Worm (Caenorhabditis elegans) whole organism, L1 larva: Measurements from ENCODE around the gene del-5.

Experiments used
- C34B4.2 ChIP-seq: sonication (generic microtip); optimal IDR thresholded peaks from 2 replicates; lab custom pipeline; 2017; ENCODE audit warnings: mild to moderate bottlenecking, missing genetic modification characterization, missing compliant biosample characterization
- aly-2 ChIP-seq: fragments of 150-350 bp; optimal IDR thresholded peaks from 2 replicates; lab custom pipeline; 2014; ENCODE audit warnings: missing biosample characterization, missing genetic modification characterization
- blmp-1 ChIP-seq: fragments of 150-350 bp; optimal IDR thresholded peaks from 2 replicates; lab custom pipeline; 2014; ENCODE audit warnings: missing biosample characterization, missing genetic modification characterization
- ceh-63 ChIP-seq: fragments of 200-800 bp; sonication (Bioruptor generic); optimal IDR thresholded peaks from 2 replicates; lab custom pipeline; 2018; ENCODE audit warnings: mild to moderate bottlenecking, missing genetic modification characterization, missing compliant biosample characterization
- ceh-8 ChIP-seq: fragments of 200-800 bp; sonication (Bioruptor generic); optimal IDR thresholded peaks from 2 replicates; lab custom pipeline; 2018; ENCODE audit warnings: mild to moderate bottlenecking, missing genetic modification characterization, moderate library complexity, missing compliant biosample characterization
- ceh-82 ChIP-seq, 3 experiments: fragments of 150-350 bp in 1 of 3; sonication (generic microtip) in 2 of 3; optimal IDR thresholded peaks; 2 replicates each; lab custom pipeline; 2014 to 2017; ENCODE audit warnings: missing biosample characterization in 3 of 3, missing genetic modification characterization in 3 of 3
- ceh-88 ChIP-seq: fragments of 200-800 bp; sonication (Bioruptor generic); IDR thresholded peaks from 2 replicates; pipeline ENCODE4 v1.3.6; 2022; ENCODE audit warnings: missing genetic modification characterization, missing compliant biosample characterization
- ces-1 ChIP-seq: fragments of 150-350 bp; optimal IDR thresholded peaks from 2 replicates; lab custom pipeline; 2014; ENCODE audit warnings: missing biosample characterization, missing genetic modification reagents, missing genetic modification characterization
- dsc-1 ChIP-seq: sonication (generic microtip); optimal IDR thresholded peaks from 2 replicates; lab custom pipeline; 2016; ENCODE audit warnings: mild to moderate bottlenecking, missing genetic modification characterization, missing compliant biosample characterization
- efl-1 ChIP-seq, 4 experiments: fragments of 150-350 bp; optimal IDR thresholded peaks in 3 of 4; peaks in 1 of 4; 1 replicate in 1 of 4; 2 replicates in 3 of 4; lab custom pipeline; 2014; ENCODE audit warnings: missing biosample characterization in 2 of 4, missing genetic modification characterization in 2 of 4, missing genetic modification reagents in 2 of 4
- efl-3 ChIP-seq: fragments of 200-800 bp; sonication (Bioruptor generic); optimal IDR thresholded peaks from 2 replicates; lab custom pipeline; 2018; ENCODE audit warnings: mild to moderate bottlenecking, missing genetic modification characterization, missing compliant biosample characterization
- egl-27 ChIP-seq, 2 experiments: fragments of 150-350 bp in 1 of 2; sonication (generic microtip); optimal IDR thresholded peaks; 3 replicates each; lab custom pipeline; 2017 to 2018; ENCODE audit warnings: missing biosample characterization in 2 of 2, missing genetic modification characterization in 2 of 2, missing genetic modification reagents in 2 of 2
- elt-3 ChIP-seq, 6 experiments: fragments of 150-350 bp in 1 of 6; sonication (generic microtip); optimal IDR thresholded peaks; 2 replicates each; lab custom pipeline; 2017 to 2018; ENCODE audit warnings: missing biosample characterization in 6 of 6, missing genetic modification characterization in 6 of 6, inconsistent platforms in 1 of 6
- ets-5 ChIP-seq: fragments of 200-800 bp; sonication (Bioruptor generic); IDR thresholded peaks from 2 replicates; pipeline ENCODE4 v1.3.6; 2022; ENCODE audit warnings: missing genetic modification characterization, missing compliant biosample characterization
- fkh-10 ChIP-seq: sonication (generic microtip); optimal IDR thresholded peaks from 2 replicates; lab custom pipeline; 2017; ENCODE audit warnings: missing biosample characterization, missing genetic modification reagents, missing genetic modification characterization
- fkh-8 ChIP-seq: sonication (generic microtip); optimal IDR thresholded peaks from 2 replicates; lab custom pipeline; 2016; ENCODE audit warnings: mild to moderate bottlenecking, missing genetic modification characterization, missing compliant biosample characterization
- hlh-4 ChIP-seq: sonication (generic microtip); optimal IDR thresholded peaks from 2 replicates; lab custom pipeline; 2016; ENCODE audit warnings: mild to moderate bottlenecking, missing genetic modification characterization, missing compliant biosample characterization
- lin-13 ChIP-seq: fragments of 150-350 bp; optimal IDR thresholded peaks from 2 replicates; lab custom pipeline; 2014; ENCODE audit warnings: missing biosample characterization, missing genetic modification reagents, missing genetic modification characterization
- lin-14 ChIP-seq: fragments of 200-800 bp; sonication (Bioruptor generic); optimal IDR thresholded peaks from 2 replicates; lab custom pipeline; 2018; ENCODE audit warnings: mild to moderate bottlenecking, missing genetic modification characterization, moderate library complexity, missing compliant biosample characterization
- lin-15B ChIP-seq: fragments of 150-350 bp; sonication (generic microtip); optimal IDR thresholded peaks from 3 replicates; lab custom pipeline; 2014; ENCODE audit warnings: missing biosample characterization, missing genetic modification characterization
- lsy-2 ChIP-seq, 2 experiments: fragments of 150-350 bp; optimal IDR thresholded peaks; 2 replicates each; lab custom pipeline; 2014; ENCODE audit warnings: missing biosample characterization in 2 of 2, missing genetic modification characterization in 2 of 2
- nhr-20 ChIP-seq: sonication (generic microtip); optimal IDR thresholded peaks from 2 replicates; lab custom pipeline; 2016; ENCODE audit warnings: mild to moderate bottlenecking, missing genetic modification characterization, missing compliant biosample characterization
- nhr-71 ChIP-seq: sonication (generic microtip); optimal IDR thresholded peaks from 2 replicates; lab custom pipeline; 2016; ENCODE audit warnings: mild to moderate bottlenecking, missing genetic modification characterization, moderate library complexity, missing compliant biosample characterization
- nhr-76 ChIP-seq: sonication (generic microtip); optimal IDR thresholded peaks from 2 replicates; lab custom pipeline; 2017; ENCODE audit warnings: missing biosample characterization, missing genetic modification characterization
- nhr-85 ChIP-seq: sonication (generic microtip); peaks from one replicate; lab custom pipeline; 2016; ENCODE audit warnings: missing genetic modification characterization, inconsistent platforms, missing compliant biosample characterization
- nhr-90 ChIP-seq: sonication (generic microtip); optimal IDR thresholded peaks from 2 replicates; lab custom pipeline; 2016; ENCODE audit warnings: mild to moderate bottlenecking, missing genetic modification characterization, missing compliant biosample characterization; ENCODE audit not compliant: poor library complexity
- pqm-1 ChIP-seq: sonication (generic microtip); optimal IDR thresholded peaks from 3 replicates; lab custom pipeline; 2017; ENCODE audit warnings: missing biosample characterization, missing genetic modification characterization
- rnt-1 ChIP-seq: sonication (generic microtip); optimal IDR thresholded peaks from 2 replicates; lab custom pipeline; 2016; ENCODE audit warnings: mild to moderate bottlenecking, missing genetic modification characterization, moderate library complexity, missing compliant biosample characterization
- sox-4 ChIP-seq: sonication (generic microtip); optimal IDR thresholded peaks from 2 replicates; lab custom pipeline; 2016; ENCODE audit warnings: missing genetic modification characterization, missing compliant biosample characterization
- sptf-1 ChIP-seq: fragments of 150-350 bp; optimal IDR thresholded peaks from 2 replicates; lab custom pipeline; 2014; ENCODE audit warnings: missing biosample characterization, missing genetic modification characterization
- unc-98 ChIP-seq: fragments of 200-800 bp; sonication (Bioruptor generic); IDR thresholded peaks from 2 replicates; pipeline ENCODE4 v1.3.6; 2022; ENCODE audit warnings: missing genetic modification characterization, missing compliant biosample characterization
- xbp-1 ChIP-seq: sonication (generic microtip); optimal IDR thresholded peaks from 2 replicates; lab custom pipeline; 2016; ENCODE audit warnings: missing genetic modification characterization, missing compliant biosample characterization
- zip-4 ChIP-seq: fragments of 200-800 bp; sonication (Bioruptor generic); optimal IDR thresholded peaks from 2 replicates; lab custom pipeline; 2018; ENCODE audit warnings: mild to moderate bottlenecking, missing genetic modification characterization, moderate library complexity, missing compliant biosample characterization

del-5 gene

ce11 chrX:11033952-11034287 is 25.9 kb upstream of the del-5 start:
- no peak for TF ChIP-seq C34B4.2
- peak; percentile 63 for TF ChIP-seq dsc-1

- TF ChIP-seq egl-27 (tag; optimal IDR thresholded peaks at IDR 0.05; lab: Kevin White, UChicago) (no peak), efl-1 (optimal IDR thresholded peaks at IDR 0.05; lab: Kevin White, UChicago) (no peak), efl-1 (GFP tag; optimal IDR thresholded peaks at IDR 0.05 in 1 of 2; lab: Kevin White, UChicago) (peak in 1 of 2 experiments; percentile 54), fkh-10 (GFP tag; lab: Kevin White, UChicago) (no peak), sox-4 (tag; lab: Kevin White, UChicago) (no peak), rnt-1 (no peak), zip-4 (GFP tag; lab: Kevin White, UChicago) (no peak), nhr-71 (tag; lab: Kevin White, UChicago) (no peak), ceh-88 (GFP tag; lab: Robert Waterston, UW) (no peak), nhr-76 (tag; lab: Kevin White, UChicago) (no peak), nhr-20 (tag; lab: Kevin White, UChicago) (no peak), lin-14 (GFP tag; lab: Kevin White, UChicago) (peak; percentile 32), lsy-2 (tag; optimal IDR thresholded peaks at IDR 0.05; lab: Kevin White, UChicago) (no peak), blmp-1 (peak; percentile 91), nhr-90 (tag; lab: Kevin White, UChicago) (no peak), sptf-1 (tag; lab: Kevin White, UChicago) (no peak), nhr-85 (tag; lab: Kevin White, UChicago) (peak; percentile 76), efl-3 (GFP tag; lab: Kevin White, UChicago) (no peak), unc-98 (GFP tag; lab: Robert Waterston, UW) (no peak)
Measured at ce11 chrX:11033128-11033951, 25.4 kb upstream of the del-5 start.

ce11 chrX:11032412-11032811 is 24.4 kb upstream of the del-5 start:
- TF ChIP-seq unc-98 (GFP tag; lab: Robert Waterston, UW) = no peak
- peak; percentile 32 for TF ChIP-seq nhr-85 (tag; lab: Kevin White, UChicago)
- no peak for TF ChIP-seq ceh-88 (GFP tag; lab: Robert Waterston, UW)
- peak; percentile 24 for TF ChIP-seq dsc-1
- peak in 4 of 6 experiments; percentile 85 to 91 (median 90) for TF ChIP-seq elt-3 (tag; optimal IDR thresholded peaks at IDR 0.05; lab: Kevin White, UChicago)
- no peak for TF ChIP-seq ceh-8 (GFP tag; lab: Kevin White, UChicago)
- peak; percentile 30 for TF ChIP-seq rnt-1

ce11 chrX:11031869-11032268 is 23.9 kb upstream of the del-5 start:
- TF ChIP-seq lin-15B (tag; lab: Kevin White, UChicago) = no peak
- TF ChIP-seq ceh-63 (GFP tag; lab: Kevin White, UChicago) = peak; percentile 2
- TF ChIP-seq hlh-4 (tag; lab: Kevin White, UChicago) = no peak
- peak; percentile 10 for TF ChIP-seq lin-14 (GFP tag; lab: Kevin White, UChicago)
- no peak for TF ChIP-seq aly-2 (tag; lab: Kevin White, UChicago)
- TF ChIP-seq ets-5 (GFP tag; lab: Robert Waterston, UW) = no peak
- no peak for TF ChIP-seq pqm-1 (tag; lab: Kevin White, UChicago)
- no peak for TF ChIP-seq efl-1 (optimal IDR thresholded peaks at IDR 0.05; lab: Kevin White, UChicago)
- peak in 1 of 2 experiments; percentile 0 for TF ChIP-seq efl-1 (GFP tag; optimal IDR thresholded peaks at IDR 0.05 in 1 of 2; lab: Kevin White, UChicago)
- no peak for TF ChIP-seq lin-13
- TF ChIP-seq fkh-8 (tag; lab: Kevin White, UChicago) = no peak
- TF ChIP-seq ces-1 (GFP tag; lab: Kevin White, UChicago) = no peak
- TF ChIP-seq xbp-1 (tag; lab: Kevin White, UChicago) = no peak
- TF ChIP-seq ceh-82 (tag; optimal IDR thresholded peaks at IDR 0.05; lab: Kevin White, UChicago) = peak in 1 of 3 experiments; percentile 5
